Worm (Caenorhabditis elegans) whole organism, L4 larva: ENCODE measurements around the gene sdz-32.

ENCODE experiments used
- F49E8.2 ChIP-seq: sonication (generic microtip); optimal IDR thresholded peaks from 2 replicates; lab custom pipeline; 2016; ENCODE audit warnings: missing compliant biosample characterization, mild to moderate bottlenecking, missing genetic modification characterization, borderline replicate concordance
- ZK337.2 ChIP-seq: fragments of 200-800 bp; sonication (Bioruptor generic); IDR thresholded peaks from 2 replicates; pipeline ENCODE4 v1.3.6; 2022; ENCODE audit warnings: missing genetic modification reagents, missing genetic modification characterization, missing compliant biosample characterization
- daf-19 ChIP-seq: fragments of 200-800 bp; sonication (Bioruptor generic); conservative IDR thresholded peaks from 2 replicates; pipeline ENCODE4 v1.3.6; 2022; ENCODE audit warnings: missing genetic modification characterization, missing compliant biosample characterization
- pqm-1 ChIP-seq: sonication (generic microtip); optimal IDR thresholded peaks from 2 replicates; lab custom pipeline; 2017; ENCODE audit warnings: missing biosample characterization, missing genetic modification characterization
- unc-62 ChIP-seq, 3 experiments: fragments of 150-350 bp in 1 of 3; sonication (generic microtip); optimal IDR thresholded peaks in 2 of 3; peaks in 1 of 3; 1 replicate in 1 of 3; 2 replicates in 2 of 3; lab custom pipeline; 2014 to 2017; ENCODE audit warnings: missing biosample characterization in 3 of 3, missing genetic modification characterization in 3 of 3, missing genetic modification reagents in 3 of 3, missing genotype in 1 of 3

DNA sequence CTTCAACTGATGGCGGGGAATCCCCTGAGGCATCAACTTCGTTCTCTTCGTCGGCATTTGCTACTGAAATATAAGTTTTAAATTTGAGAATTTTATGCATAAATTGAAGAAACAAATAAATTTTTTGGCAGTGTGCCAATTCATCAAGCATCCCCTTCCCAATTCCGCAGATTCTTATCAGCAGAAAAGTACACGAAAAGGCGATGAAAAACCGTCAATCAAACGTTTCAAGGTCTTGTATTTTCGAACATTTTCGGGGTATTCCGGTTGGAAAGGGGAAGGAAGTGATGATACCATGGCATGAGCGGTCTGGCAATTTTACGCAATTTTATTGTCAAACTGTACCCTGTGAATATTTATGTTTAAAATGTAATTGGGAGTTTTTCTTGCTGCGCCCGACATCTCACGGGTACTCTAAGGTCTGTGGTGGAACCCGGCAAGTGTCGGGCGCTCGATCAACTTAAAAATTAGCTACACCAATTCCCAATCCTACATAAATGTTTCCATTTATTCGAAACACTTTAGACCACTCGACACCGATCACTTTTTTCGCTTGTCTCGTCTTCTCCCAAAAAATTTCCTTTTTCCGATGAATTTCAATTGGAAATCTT lies 38.8 kb upstream of the sdz-32 start:
- TF ChIP-seq unc-62 (GFP tag; optimal IDR thresholded peaks at IDR 0.05 in 1 of 2; lab: Kevin White, UChicago) (peak in 1 of 2 experiments; percentile 30), unc-62 (tag; optimal IDR thresholded peaks at IDR 0.05; lab: Kevin White, UChicago) (no peak), F49E8.2 (tag; lab: Kevin White, UChicago) (no peak), ZK337.2 (GFP tag; lab: Robert Waterston, UW) (no peak), pqm-1 (no peak), daf-19 (GFP tag; lab: Robert Waterston, UW) (no peak)
